Worm (Caenorhabditis elegans) whole organism, late embryonic: ENCODE measurements around the gene ZK632.10.

Experiments
- ama-1 ChIP-seq: fragments of 150-350 bp; optimal IDR thresholded peaks from 2 replicates; lab custom pipeline; 2014
- ceh-14 ChIP-seq: sonication (generic microtip); optimal IDR thresholded peaks from 2 replicates; lab custom pipeline; 2016; ENCODE audit warnings: missing genotype, missing genetic modification characterization, missing compliant biosample characterization
- ceh-31 ChIP-seq: sonication (generic microtip); optimal IDR thresholded peaks from 2 replicates; lab custom pipeline; 2016; ENCODE audit warnings: missing genetic modification characterization, missing compliant biosample characterization
- fkh-10 ChIP-seq: fragments of 150-350 bp; optimal IDR thresholded peaks from 2 replicates; lab custom pipeline; 2014; ENCODE audit warnings: missing biosample characterization, missing genetic modification reagents, missing genetic modification characterization
- hlh-8 ChIP-seq: sonication (generic microtip); optimal IDR thresholded peaks from 2 replicates; lab custom pipeline; 2016; ENCODE audit warnings: missing genotype, missing genetic modification characterization, missing compliant biosample characterization
- lim-6 ChIP-seq: sonication (generic microtip); optimal IDR thresholded peaks from 2 replicates; lab custom pipeline; 2016; ENCODE audit warnings: missing genetic modification characterization, missing compliant biosample characterization
- nhr-11 ChIP-seq: fragments of 150-350 bp; optimal IDR thresholded peaks from 2 replicates; lab custom pipeline; 2014; ENCODE audit warnings: missing biosample characterization, missing genetic modification characterization
- odd-2 ChIP-seq: sonication (generic microtip); optimal IDR thresholded peaks from 2 replicates; lab custom pipeline; 2017; ENCODE audit warnings: antibody characterized with exemption, mild to moderate bottlenecking, missing genetic modification characterization, missing compliant biosample characterization
- pag-3 ChIP-seq: sonication (generic microtip); optimal IDR thresholded peaks from 2 replicates; lab custom pipeline; 2016; ENCODE audit warnings: missing compliant biosample characterization, missing genetic modification characterization, borderline replicate concordance
- ref-2 ChIP-seq: sonication (generic microtip); optimal IDR thresholded peaks from 2 replicates; lab custom pipeline; 2016; ENCODE audit warnings: missing genetic modification characterization, missing compliant biosample characterization
- tbx-7 ChIP-seq: sonication (generic microtip); optimal IDR thresholded peaks from 2 replicates; lab custom pipeline; 2016; ENCODE audit warnings: missing genotype, missing genetic modification characterization, missing compliant biosample characterization

DNA sequence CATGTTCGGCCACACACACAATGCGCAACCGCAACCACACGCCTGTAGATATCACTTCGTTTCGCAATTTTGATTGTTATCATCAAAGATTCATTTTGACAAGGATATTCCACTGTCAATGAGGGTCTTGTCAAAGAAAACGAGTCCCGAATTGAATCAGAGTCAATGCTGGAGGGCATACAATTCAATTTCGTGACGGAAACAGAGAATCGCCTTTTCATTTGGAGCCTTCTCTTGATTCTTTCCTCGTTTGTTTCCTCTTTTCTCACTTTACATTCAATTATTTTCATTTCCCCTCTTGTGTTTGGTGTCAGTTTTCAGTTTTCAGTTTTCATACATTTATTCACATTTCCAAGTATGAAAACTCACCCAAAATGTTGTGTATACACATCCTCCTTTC lies 39.8 kb upstream of the ZK632.10 start:
- TF ChIP-seq hlh-8 (tag; lab: Kevin White, UChicago) = no peak
- no peak for TF ChIP-seq tbx-7 (tag; lab: Kevin White, UChicago)
- no peak for TF ChIP-seq lim-6 (tag; lab: Kevin White, UChicago)
- TF ChIP-seq ceh-14 (tag; lab: Kevin White, UChicago) = no peak
- no peak for TF ChIP-seq ama-1 (lab: Kevin White, UChicago)
- no peak for TF ChIP-seq ceh-31 (tag; lab: Kevin White, UChicago)
- no peak for TF ChIP-seq ref-2 (tag; lab: Kevin White, UChicago)
- TF ChIP-seq fkh-10 (GFP tag; lab: Kevin White, UChicago) = no peak
- no peak for TF ChIP-seq odd-2 (tag; lab: Kevin White, UChicago)
- TF ChIP-seq pag-3 (tag; lab: Kevin White, UChicago) = no peak
- no peak for TF ChIP-seq nhr-11 (tag; lab: Kevin White, UChicago)
